Fruit fly (Drosophila melanogaster): ENCODE data around the gene sba.
A peak's percentile ranks its signal among the peaks of the same experiment; 100 is the strongest.

The sba gene

dm6 chr3R:23939921-23940839 lies 17.4 kb upstream of the sba start (continued):
- TF ChIP-seq slou (GFP tag; optimal IDR thresholded peaks at IDR 0.05) (peak; percentile 82), Bteb2 (GFP tag; optimal IDR thresholded peaks at IDR 0.05) (peak; percentile 64), Adf1 (GFP tag; IDR thresholded peaks at IDR 0.05) (no peak; the same call in 1 of the 2 replicates)

- TF ChIP-seq sug (tag; optimal IDR thresholded peaks at IDR 0.05) (peak; percentile 62), mirr (GFP tag; optimal IDR thresholded peaks at IDR 0.05) (peak; percentile 42), D (optimal IDR thresholded peaks at IDR 0.05) (no peak), D (GFP tag; optimal IDR thresholded peaks at IDR 0.05) (no peak), CG34224 (GFP tag; IDR thresholded peaks at IDR 0.05; ENCODE audit: partially characterized antibody) (no peak), C15 (GFP tag; IDR thresholded peaks at IDR 0.05) (no peak), CG12071 (GFP tag; optimal IDR thresholded peaks at IDR 0.05) (peak; percentile 19), pros (GFP tag; optimal IDR thresholded peaks at IDR 0.05) (peak; percentile 52), BtbVII (GFP tag; optimal IDR thresholded peaks at IDR 0.05) (no peak), Pdp1 (GFP tag; optimal IDR thresholded peaks at IDR 0.05) (peak in 1 of 2 experiments; percentile 93), CG34376 (GFP tag; optimal IDR thresholded peaks at IDR 0.05) (peak; percentile 77), GATAe (GFP tag; conservative IDR thresholded peaks at IDR 0.05) (peak; percentile 25; the same call in 1 of the 2 replicates), CG10543 (GFP tag; optimal IDR thresholded peaks at IDR 0.05) (peak; percentile 34), CG6689 (GFP tag; IDR thresholded peaks at IDR 0.05) (no peak), CG12769 (tag; optimal IDR thresholded peaks at IDR 0.05) (peak; percentile 40), CG5180 (GFP tag; optimal IDR thresholded peaks at IDR 0.05) (peak; percentile 1), CG6854 (GFP tag; optimal IDR thresholded peaks at IDR 0.05) (peak; percentile 27), stwl (tag; optimal IDR thresholded peaks at IDR 0.05) (no peak), Dll (GFP tag; IDR thresholded peaks at IDR 0.05; ENCODE audit: partially characterized antibody) (no peak), CG2678 (tag; optimal IDR thresholded peaks at IDR 0.05) (peak; percentile 3), CG10431 (GFP tag; optimal IDR thresholded peaks at IDR 0.05) (peak; percentile 9), exex (tag; optimal IDR thresholded peaks at IDR 0.05) (peak; percentile 88), chm (GFP tag; IDR thresholded peaks at IDR 0.05) (0 out of 2 replicates have a peak, but pooled peaks have one; percentile 12), CG17385 (GFP tag; optimal IDR thresholded peaks at IDR 0.05) (peak; percentile 28), MBD-R2 (GFP tag; IDR thresholded peaks at IDR 0.05) (no peak), CG3163 (GFP tag; optimal IDR thresholded peaks at IDR 0.05) (no peak), E2f2 (GFP tag; IDR thresholded peaks at IDR 0.05) (peak; percentile 13; the same call in 1 of the 2 replicates), cwo (GFP tag; optimal IDR thresholded peaks at IDR 0.05) (peak; percentile 39)
Observed at dm6 chr3R:23938564-23939122, 15.9 kb upstream of the sba start.

- TF ChIP-seq shn (GFP tag; optimal IDR thresholded peaks at IDR 0.05) (peak; percentile 38), Hmx (GFP tag; optimal IDR thresholded peaks at IDR 0.05) (no peak), CG10274 (GFP tag; optimal IDR thresholded peaks at IDR 0.05) (peak; percentile 45), CG7357 (GFP tag; IDR thresholded peaks at IDR 0.05) (0 out of 3 replicates have a peak, but pooled peaks have one; percentile 34), lilli (GFP tag; optimal IDR thresholded peaks at IDR 0.05) (peak; percentile 77), CG9215 (GFP tag; IDR thresholded peaks at IDR 0.05) (0 out of 2 replicates have a peak, but pooled peaks have one; percentile 12), CG10565 (GFP tag; optimal IDR thresholded peaks at IDR 0.05) (no peak), CG15269 (tag; optimal IDR thresholded peaks at IDR 0.05) (peak; percentile 77), CG1832 (GFP tag; optimal IDR thresholded peaks at IDR 0.05) (no peak), Sin3A (optimal IDR thresholded peaks at IDR 0.05) (peak; percentile 61), dmrt99B (tag; optimal IDR thresholded peaks at IDR 0.05) (peak; percentile 73), CG6854 (GFP tag; optimal IDR thresholded peaks at IDR 0.05) (peak; percentile 53), Mes4 (GFP tag; optimal IDR thresholded peaks at IDR 0.05) (peak; percentile 73), B-H2 (GFP tag; optimal IDR thresholded peaks at IDR 0.05) (no peak)
Observed at dm6 chr3R:23933684-23934575, 11.2 kb upstream of the sba start, which contains the start of gene CG5854. TSS of gene CG5854 (plus strand) at chr3R:23933912.

Data from whole organism, embryonic.